Worm (Caenorhabditis elegans) whole organism, young adult: ENCODE results near the gene R09A1.3.

Source experiments
- F37B4.10 ChIP-seq: fragments of 200-800 bp; sonication (Bioruptor generic); IDR thresholded peaks from 2 replicates; pipeline ENCODE4 v1.3.6; 2022; ENCODE audit warnings: missing genetic modification characterization, missing compliant biosample characterization
- F52B5.7 ChIP-seq: sonication (generic microtip); optimal IDR thresholded peaks from 2 replicates; lab custom pipeline; 2016; ENCODE audit warnings: mild to moderate bottlenecking, missing genetic modification characterization, missing compliant biosample characterization
- Y53G8AR.9 ChIP-seq: fragments of 200-800 bp; sonication (Bioruptor generic); conservative IDR thresholded peaks from 2 replicates; pipeline ENCODE4 v1.3.6; 2022; ENCODE audit warnings: missing genetic modification reagents, missing genetic modification characterization, missing compliant biosample characterization
- athp-1 ChIP-seq: sonication (generic microtip); optimal IDR thresholded peaks from 2 replicates; lab custom pipeline; 2017; ENCODE audit warnings: mild to moderate bottlenecking, missing genetic modification characterization, missing compliant biosample characterization
- ets-4 ChIP-seq: fragments of 200-800 bp; sonication (Bioruptor generic); optimal IDR thresholded peaks from 2 replicates; lab custom pipeline; 2018; ENCODE audit warnings: mild to moderate bottlenecking, missing genetic modification characterization, missing compliant biosample characterization
- lin-26 ChIP-seq: fragments of 200-800 bp; sonication (Bioruptor generic); IDR thresholded peaks from 2 replicates; pipeline ENCODE4 v1.3.6; 2022; ENCODE audit warnings: missing genetic modification reagents, missing genetic modification characterization, missing compliant biosample characterization
- madf-8 ChIP-seq: fragments of 200-800 bp; sonication (Bioruptor generic); conservative IDR thresholded peaks from 2 replicates; pipeline ENCODE4 v1.3.6; 2022; ENCODE audit warnings: missing genetic modification reagents, missing genetic modification characterization, missing compliant biosample characterization
- mes-4 ChIP-seq: sonication (generic microtip); optimal IDR thresholded peaks from 2 replicates; lab custom pipeline; 2016; ENCODE audit warnings: missing genotype, missing genetic modification characterization, missing compliant biosample characterization
- nfya-1 ChIP-seq: sonication (generic microtip); optimal IDR thresholded peaks from 2 replicates; lab custom pipeline; 2017; ENCODE audit warnings: antibody characterized with exemption, missing compliant biosample characterization, missing genetic modification characterization, borderline replicate concordance; ENCODE audit not compliant: insufficient read depth
- pha-4 ChIP-seq: fragments of 150-350 bp; sonication (generic microtip); optimal IDR thresholded peaks from 2 replicates; lab custom pipeline; 2014; ENCODE audit warnings: missing biosample characterization, missing genetic modification reagents, missing genetic modification characterization
- repo-1 ChIP-seq: sonication (generic microtip); optimal IDR thresholded peaks from 2 replicates; lab custom pipeline; 2017; ENCODE audit warnings: mild to moderate bottlenecking, missing genetic modification characterization, missing compliant biosample characterization
- sea-2 ChIP-seq: fragments of 200-800 bp; sonication (Bioruptor generic); IDR thresholded peaks from 2 replicates; pipeline ENCODE4 v1.3.6; 2022; ENCODE audit warnings: missing genetic modification characterization, missing compliant biosample characterization
- unc-62 ChIP-seq: fragments of 150-350 bp; optimal IDR thresholded peaks from 2 replicates; lab custom pipeline; 2014; ENCODE audit warnings: missing biosample characterization, missing genetic modification reagents, missing genetic modification characterization
- xnd-1 ChIP-seq: sonication (generic microtip); optimal IDR thresholded peaks from 2 replicates; lab custom pipeline; 2016; ENCODE audit warnings: missing genotype, missing genetic modification reagents, missing genetic modification characterization, missing compliant biosample characterization

DNA sequence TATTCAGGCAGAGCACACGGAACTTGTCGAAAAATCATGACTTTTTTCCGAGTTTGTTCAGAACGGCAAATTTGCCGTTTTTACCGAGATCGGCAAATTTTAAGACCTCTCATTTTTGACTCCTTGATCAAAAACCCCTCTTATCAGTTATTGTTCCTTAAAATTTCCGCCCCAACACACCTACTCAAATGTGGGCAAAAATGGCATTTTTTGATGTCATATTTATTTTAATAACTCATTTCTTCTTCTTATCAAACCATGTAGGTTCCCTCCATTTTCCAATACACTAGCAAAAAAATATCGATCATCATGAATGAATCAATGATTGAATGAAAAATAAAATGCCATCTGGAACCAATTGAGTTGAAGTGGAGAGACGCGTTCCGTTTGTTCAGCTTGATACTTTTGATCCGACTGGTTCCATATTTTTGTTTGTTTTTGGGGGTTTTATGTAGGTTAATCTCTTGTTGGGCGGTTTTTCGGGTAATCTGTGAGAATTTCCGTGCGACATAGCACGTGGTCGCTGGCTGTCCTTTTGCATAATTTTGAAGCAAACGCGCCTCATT is 50.3 kb downstream of the R09A1.3 start:
- TF ChIP-seq unc-62 (GFP tag; lab: Kevin White, UChicago) = no peak
- no peak for TF ChIP-seq athp-1 (tag; lab: Kevin White, UChicago)
- TF ChIP-seq F52B5.7 (tag; lab: Kevin White, UChicago) = no peak
- TF ChIP-seq nfya-1 (tag; lab: Kevin White, UChicago) = no peak
- no peak for TF ChIP-seq xnd-1
- TF ChIP-seq madf-8 (GFP tag; lab: Robert Waterston, UW) = no peak
- TF ChIP-seq mes-4 (tag; lab: Kevin White, UChicago) = no peak
- TF ChIP-seq repo-1 (tag; lab: Kevin White, UChicago) = no peak
- TF ChIP-seq ets-4 = no peak
- no peak for TF ChIP-seq lin-26 (GFP tag; lab: Robert Waterston, UW)
- no peak for TF ChIP-seq sea-2 (GFP tag; lab: Robert Waterston, UW)
- TF ChIP-seq Y53G8AR.9 (GFP tag; lab: Robert Waterston, UW) = no peak
- TF ChIP-seq pha-4 (tag; lab: Kevin White, UChicago) = no peak
- no peak for TF ChIP-seq F37B4.10
